Fruit fly (Drosophila melanogaster): ENCODE results near the gene CG18231.

CG18231 gene

dm6 chr3L:18637348-18637747, 30.1 kb downstream of the CG18231 start:
- TF ChIP-seq onecut (GFP tag; IDR thresholded peaks at IDR 0.05) (no peak), CG13894 (tag; optimal IDR thresholded peaks at IDR 0.05) (peak; percentile 53), CG43689 (GFP tag; IDR thresholded peaks at IDR 0.05) (0 out of 2 replicates have a peak, but pooled peaks have one; percentile 10), CG18764 (GFP tag; optimal IDR thresholded peaks at IDR 0.05) (no peak), Meics (GFP tag; optimal IDR thresholded peaks at IDR 0.05) (no peak), CTCF (GFP tag; optimal IDR thresholded peaks at IDR 0.05) (no peak), Mes4 (GFP tag; optimal IDR thresholded peaks at IDR 0.05) (no peak), scrt (GFP tag; optimal IDR thresholded peaks at IDR 0.05) (peak; percentile 56), Asciz (GFP tag; optimal IDR thresholded peaks at IDR 0.05) (no peak), Poxn (GFP tag; IDR thresholded peaks at IDR 0.05) (no peak), Awh (GFP tag; IDR thresholded peaks at IDR 0.05) (no peak), CG11504 (tag; optimal IDR thresholded peaks at IDR 0.05) (peak; percentile 52), CG33213 (GFP tag; optimal IDR thresholded peaks at IDR 0.05) (no peak)

dm6 chr3L:18638043-18638442, 30.8 kb downstream of the CG18231 start:
- no peak for TF ChIP-seq wor (GFP tag; IDR thresholded peaks at IDR 0.05)
- TF ChIP-seq CG11504 (tag; optimal IDR thresholded peaks at IDR 0.05) = no peak
- no peak for TF ChIP-seq pfk (GFP tag; optimal IDR thresholded peaks at IDR 0.05)
- no peak for TF ChIP-seq corto (GFP tag; optimal IDR thresholded peaks at IDR 0.05)
- peak in 1 of 2 experiments; percentile 80 for TF ChIP-seq Pdp1 (GFP tag; optimal IDR thresholded peaks at IDR 0.05)
- TF ChIP-seq CG4360 (GFP tag; IDR thresholded peaks at IDR 0.05) = no peak
- TF ChIP-seq unc-4 (GFP tag; IDR thresholded peaks at IDR 0.05; ENCODE audit: partially characterized antibody) = no peak
- TF ChIP-seq grn (GFP tag; optimal IDR thresholded peaks at IDR 0.05) = peak; percentile 1
- TF ChIP-seq sd (tag; optimal IDR thresholded peaks at IDR 0.05) = peak; percentile 31
- TF ChIP-seq exex (tag; optimal IDR thresholded peaks at IDR 0.05) = peak; percentile 85
- TF ChIP-seq lmd (GFP tag; IDR thresholded peaks at IDR 0.05) = no peak
- no peak for TF ChIP-seq danr (GFP tag; IDR thresholded peaks at IDR 0.05)
- no peak for TF ChIP-seq nerfin-1 (tag; optimal IDR thresholded peaks at IDR 0.05)
- TF ChIP-seq gem (tag; optimal IDR thresholded peaks at IDR 0.05) = no peak
- no peak for TF ChIP-seq gt (GFP tag; IDR thresholded peaks at IDR 0.05)
- no peak for TF ChIP-seq CG18476 (GFP tag; optimal IDR thresholded peaks at IDR 0.05)
- TF ChIP-seq nau (GFP tag; optimal IDR thresholded peaks at IDR 0.05) = no peak
- no peak for TF ChIP-seq ab (GFP tag; optimal IDR thresholded peaks at IDR 0.05)
- no peak for TF ChIP-seq lilli (GFP tag; optimal IDR thresholded peaks at IDR 0.05)
- TF ChIP-seq Abd-B (GFP tag; optimal IDR thresholded peaks at IDR 0.05) = no peak
- TF ChIP-seq Lim3 (GFP tag; IDR thresholded peaks at IDR 0.05) = no peak
- peak; percentile 60 for TF ChIP-seq sens (GFP tag)
- no peak for TF ChIP-seq CG10321 (GFP tag; IDR thresholded peaks at IDR 0.05)
- TF ChIP-seq ATbp (GFP tag; optimal IDR thresholded peaks at IDR 0.05) = no peak
- no peak for TF ChIP-seq ase (GFP tag; IDR thresholded peaks at IDR 0.05)
- no peak for TF ChIP-seq hb (GFP tag; IDR thresholded peaks at IDR 0.05; ENCODE audit: partially characterized antibody)
- no peak for TF ChIP-seq Chrac-16 (GFP tag; optimal IDR thresholded peaks at IDR 0.05)
- TF ChIP-seq kah (GFP tag; optimal IDR thresholded peaks at IDR 0.05) = no peak
- TF ChIP-seq CG5953 (GFP tag; IDR thresholded peaks at IDR 0.05) = no peak
- no peak for TF ChIP-seq Dip2 (GFP tag; IDR thresholded peaks at IDR 0.05)
- TF ChIP-seq CG1603 (tag; optimal IDR thresholded peaks at IDR 0.05) = no peak
- TF ChIP-seq stc (GFP tag; IDR thresholded peaks at IDR 0.05) = no peak
- no peak for TF ChIP-seq CG3838 (GFP tag; optimal IDR thresholded peaks at IDR 0.05)
- TF ChIP-seq slp2 (GFP tag; optimal IDR thresholded peaks at IDR 0.05) = no peak
- no peak for TF ChIP-seq yki (optimal IDR thresholded peaks at IDR 0.05)
- TF ChIP-seq CG10959 (GFP tag; IDR thresholded peaks at IDR 0.05) = no peak
- peak; percentile 26 for TF ChIP-seq sug (tag; optimal IDR thresholded peaks at IDR 0.05)
